Fruit fly (Drosophila melanogaster) whole organism, embryonic: ENCODE measurements around the gene UBL3.

Source experiments
- Blimp-1 ChIP-seq: fragments of 200-800 bp; sonication (Bioruptor generic); optimal IDR thresholded peaks from 3 replicates; lab custom pipeline; 2018; ENCODE audit warnings: missing biosample characterization, missing genetic modification characterization, mild to moderate bottlenecking, moderate library complexity, missing genetic modification reagents
- CG10209 ChIP-seq: fragments of 200-800 bp; sonication (Bioruptor generic); optimal IDR thresholded peaks from 3 replicates; lab custom pipeline; 2017; ENCODE audit warnings: missing biosample characterization, mild to moderate bottlenecking, missing genetic modification characterization, missing genetic modification reagents
- CG10543 ChIP-seq: fragments of 200-800 bp; sonication (Bioruptor generic); optimal IDR thresholded peaks from 3 replicates; lab custom pipeline; 2017; ENCODE audit warnings: missing biosample characterization, mild to moderate bottlenecking, missing genetic modification characterization, moderate library complexity
- CG11093 ChIP-seq: fragments of 200-800 bp; sonication (Bioruptor generic); IDR thresholded peaks from 3 replicates; pipeline ENCODE4 v1.3.6; 2022; ENCODE audit warnings: missing biosample characterization, missing genetic modification characterization
- CG11723 ChIP-seq: fragments of 200-800 bp; sonication (Bioruptor generic); optimal IDR thresholded peaks from 2 replicates; lab custom pipeline; 2017; ENCODE audit warnings: missing biosample characterization, mild to moderate bottlenecking, missing genetic modification characterization
- CG1647 ChIP-seq: fragments of 200-800 bp; sonication (Bioruptor generic); optimal IDR thresholded peaks from 3 replicates; lab custom pipeline; 2016; ENCODE audit warnings: missing biosample characterization, missing genetic modification characterization
- CG2199 ChIP-seq: fragments of 200-800 bp; sonication (Bioruptor generic); IDR thresholded peaks from 3 replicates; pipeline ENCODE4 v1.3.6; 2022; ENCODE audit warnings: missing biosample characterization, missing genetic modification characterization
- CG2712 ChIP-seq: fragments of 200-800 bp; optimal IDR thresholded peaks from 3 replicates; lab custom pipeline; 2019; ENCODE audit warnings: missing biosample characterization, mild to moderate bottlenecking, missing genetic modification characterization, moderate library complexity
- CG2889 ChIP-seq: fragments of 200-800 bp; sonication (Bioruptor generic); IDR thresholded peaks from 3 replicates; pipeline ENCODE4 v1.3.6; 2022; ENCODE audit warnings: missing biosample characterization, missing genetic modification characterization
- CG3407 ChIP-seq: fragments of 200-800 bp; sonication (Bioruptor generic); optimal IDR thresholded peaks from 2 replicates; lab custom pipeline; 2018; ENCODE audit warnings: missing biosample characterization, mild to moderate bottlenecking, missing genetic modification characterization
- CG3847 ChIP-seq: fragments of 200-800 bp; sonication (Bioruptor generic); IDR thresholded peaks from 2 replicates; pipeline ENCODE4 v1.3.6; 2022; ENCODE audit warnings: missing biosample characterization, missing genetic modification characterization
- CG5180 ChIP-seq: fragments of 200-800 bp; sonication (Bioruptor generic); optimal IDR thresholded peaks from 3 replicates; lab custom pipeline; 2017; ENCODE audit warnings: missing biosample characterization, missing genetic modification characterization, mild to moderate bottlenecking, moderate library complexity, missing genetic modification reagents
- CG6254 ChIP-seq: fragments of 200-800 bp; sonication (Bioruptor generic); optimal IDR thresholded peaks from 3 replicates; lab custom pipeline; 2017; ENCODE audit warnings: mild to moderate bottlenecking, missing biosample characterization, missing genetic modification reagents, missing genetic modification characterization
- CG8089 ChIP-seq: fragments of 200-800 bp; sonication (Bioruptor generic); optimal IDR thresholded peaks from 3 replicates; lab custom pipeline; 2016; ENCODE audit warnings: missing biosample characterization, missing genetic modification characterization
- CG8388 ChIP-seq: fragments of 200-800 bp; sonication (Bioruptor generic); optimal IDR thresholded peaks from 2 replicates; lab custom pipeline; 2019; ENCODE audit warnings: missing biosample characterization, mild to moderate bottlenecking, missing genetic modification characterization, moderate library complexity
- CG8924 ChIP-seq: fragments of 200-800 bp; optimal IDR thresholded peaks from 3 replicates; lab custom pipeline; 2019; ENCODE audit warnings: missing biosample characterization, mild to moderate bottlenecking, missing genetic modification characterization, moderate library complexity
- CG9215 ChIP-seq: fragments of 200-800 bp; sonication (Bioruptor generic); IDR thresholded peaks from 2 replicates; pipeline ENCODE4 v1.3.6; 2022; ENCODE audit warnings: missing biosample characterization, missing genetic modification characterization
- CG9876 ChIP-seq: fragments of 200-800 bp; sonication (Bioruptor generic); optimal IDR thresholded peaks from 2 replicates; lab custom pipeline; 2016; ENCODE audit warnings: missing biosample characterization, missing genetic modification characterization
- CHES-1-like ChIP-seq: fragments of 200-800 bp; sonication (Bioruptor generic); optimal IDR thresholded peaks from 2 replicates; lab custom pipeline; 2016; ENCODE audit warnings: missing biosample characterization, missing genetic modification characterization
- CTCF ChIP-seq: fragments of 200-800 bp; sonication (Bioruptor generic); optimal IDR thresholded peaks from 2 replicates; lab custom pipeline; 2017; ENCODE audit warnings: missing biosample characterization, mild to moderate bottlenecking, missing genetic modification characterization, moderate library complexity
- D ChIP-seq, 2 experiments: fragments of 200-800 bp in 1 of 2; fragments of >200 bp in 1 of 2; sonication (Bioruptor generic) in 1 of 2; optimal IDR thresholded peaks; 2 replicates in 1 of 2; 3 replicates in 1 of 2; lab custom pipeline; 2017; ENCODE audit warnings: mild to moderate bottlenecking in 1 of 2, missing biosample characterization in 1 of 2, missing genetic modification characterization in 1 of 2, missing genetic modification reagents in 1 of 2
- Dek ChIP-seq: fragments of 200-800 bp; sonication (Bioruptor generic); optimal IDR thresholded peaks from 3 replicates; lab custom pipeline; 2019; ENCODE audit warnings: missing biosample characterization, mild to moderate bottlenecking, missing genetic modification characterization, moderate library complexity
- Drgx ChIP-seq: fragments of 200-800 bp; sonication (Bioruptor generic); IDR thresholded peaks from 2 replicates; pipeline ENCODE4 v1.3.6; 2022; ENCODE audit warnings: missing biosample characterization, missing genetic modification characterization
- Eip74EF ChIP-seq, 2 experiments: fragments of 200-800 bp in 1 of 2; fragments of >200 bp in 1 of 2; sonication (Bioruptor generic) in 1 of 2; optimal IDR thresholded peaks; 2 replicates each; lab custom pipeline; 2017 to 2019; ENCODE audit warnings: missing biosample characterization in 2 of 2, missing genetic modification characterization in 2 of 2, mild to moderate bottlenecking in 1 of 2, moderate library complexity in 1 of 2
- GATAe ChIP-seq: fragments of 200-800 bp; sonication (Bioruptor generic); conservative IDR thresholded peaks from 2 replicates; pipeline ENCODE4 v1.3.6; 2022; ENCODE audit warnings: missing biosample characterization, missing genetic modification characterization
- HLH3B ChIP-seq: fragments of 200-800 bp; sonication (Bioruptor generic); IDR thresholded peaks from 2 replicates; pipeline ENCODE4 v1.3.6; 2022; ENCODE audit warnings: missing biosample characterization, missing genetic modification characterization
- HLH54F ChIP-seq: fragments of 200-800 bp; sonication (Bioruptor generic); optimal IDR thresholded peaks from 3 replicates; lab custom pipeline; 2016; ENCODE audit warnings: missing biosample characterization, missing genetic modification characterization
- HmgD ChIP-seq: fragments of 200-800 bp; sonication (Bioruptor generic); optimal IDR thresholded peaks from 3 replicates; lab custom pipeline; 2016; ENCODE audit warnings: missing biosample characterization, missing genetic modification characterization
- Kr ChIP-seq: fragments of 200-800 bp; sonication (Bioruptor generic); optimal IDR thresholded peaks from 2 replicates; lab custom pipeline; 2017; ENCODE audit warnings: missing biosample characterization, mild to moderate bottlenecking, missing genetic modification characterization
- MTF-1 ChIP-seq: fragments of 200-800 bp; sonication (Bioruptor generic); optimal IDR thresholded peaks from 2 replicates; lab custom pipeline; 2018; ENCODE audit warnings: missing biosample characterization, mild to moderate bottlenecking, missing genetic modification characterization, borderline replicate concordance
- Med ChIP-seq: fragments of 200-800 bp; sonication (Bioruptor generic); peaks from one replicate; lab custom pipeline; 2016; ENCODE audit warnings: missing biosample characterization, missing genetic modification characterization, mild to moderate bottlenecking, inconsistent platforms, moderate library complexity
- Mrtf ChIP-seq: fragments of 200-800 bp; sonication (Bioruptor generic); IDR thresholded peaks from 3 replicates; pipeline ENCODE4 v1.3.6; 2022; ENCODE audit warnings: missing biosample characterization, missing genetic modification characterization
- Pdp1 ChIP-seq, 2 experiments: fragments of 200-800 bp; sonication (Bioruptor generic); optimal IDR thresholded peaks; 3 replicates each; lab custom pipeline; 2016; ENCODE audit warnings: missing biosample characterization in 2 of 2, missing genetic modification characterization in 2 of 2, mild to moderate bottlenecking in 1 of 2, moderate library complexity in 1 of 2
- Sin3A ChIP-seq: fragments of >200 bp; optimal IDR thresholded peaks from 2 replicates; lab custom pipeline; 2018
- ash1 ChIP-seq: fragments of 200-800 bp; sonication (Bioruptor generic); optimal IDR thresholded peaks from 2 replicates; lab custom pipeline; 2018; ENCODE audit warnings: missing biosample characterization, mild to moderate bottlenecking, missing genetic modification characterization
- ato ChIP-seq: fragments of 200-800 bp; sonication (Bioruptor generic); IDR thresholded peaks from 2 replicates; pipeline ENCODE4 v1.3.6; 2022; ENCODE audit warnings: missing biosample characterization, missing genetic modification characterization; ENCODE audit not compliant: partially characterized antibody
- bcd ChIP-seq: fragments of 200-800 bp; sonication (Bioruptor generic); optimal IDR thresholded peaks from 2 replicates; lab custom pipeline; 2017; ENCODE audit warnings: missing biosample characterization, mild to moderate bottlenecking, missing genetic modification characterization
- crp ChIP-seq, 2 experiments: fragments of 200-800 bp; sonication (Bioruptor generic); optimal IDR thresholded peaks; 2 replicates in 1 of 2; 3 replicates in 1 of 2; lab custom pipeline; 2017; ENCODE audit warnings: missing biosample characterization in 2 of 2, missing genetic modification characterization in 2 of 2, mild to moderate bottlenecking in 1 of 2, moderate library complexity in 1 of 2
- dati ChIP-seq: fragments of 200-800 bp; sonication (Bioruptor generic); IDR thresholded peaks from 2 replicates; pipeline ENCODE4 v1.3.6; 2022; ENCODE audit warnings: missing biosample characterization, missing genetic modification characterization
- esg ChIP-seq: fragments of 200-800 bp; sonication (Bioruptor generic); conservative IDR thresholded peaks from 2 replicates; pipeline ENCODE4 v1.3.6; 2022; ENCODE audit warnings: missing biosample characterization, missing genetic modification characterization
- gce ChIP-seq: fragments of 200-800 bp; sonication (Bioruptor generic); IDR thresholded peaks from 3 replicates; pipeline ENCODE4 v1.3.6; 2022; ENCODE audit warnings: missing biosample characterization, missing genetic modification characterization
- gsb ChIP-seq: fragments of 200-800 bp; sonication (Bioruptor generic); IDR thresholded peaks from 2 replicates; pipeline ENCODE4 v1.3.6; 2022; ENCODE audit warnings: missing biosample characterization, missing genetic modification characterization
- ken ChIP-seq: fragments of 200-800 bp; sonication (Bioruptor generic); IDR thresholded peaks from 3 replicates; pipeline ENCODE4 v1.3.6; 2022; ENCODE audit warnings: missing biosample characterization, missing genetic modification characterization
- lab ChIP-seq: fragments of 200-800 bp; sonication (Bioruptor generic); optimal IDR thresholded peaks from 3 replicates; lab custom pipeline; 2017; ENCODE audit warnings: missing biosample characterization, missing genetic modification characterization, mild to moderate bottlenecking, moderate library complexity, missing genetic modification reagents
- luna ChIP-seq: fragments of 200-800 bp; sonication (Bioruptor generic); optimal IDR thresholded peaks from 2 replicates; lab custom pipeline; 2016; ENCODE audit warnings: missing biosample characterization, missing genetic modification characterization
- onecut ChIP-seq: fragments of 200-800 bp; sonication (Bioruptor generic); IDR thresholded peaks from 2 replicates; pipeline ENCODE4 v1.3.6; 2022; ENCODE audit warnings: missing biosample characterization, missing genetic modification characterization
- stc ChIP-seq: fragments of 200-800 bp; sonication (Bioruptor generic); IDR thresholded peaks from 2 replicates; pipeline ENCODE4 v1.3.6; 2022; ENCODE audit warnings: missing biosample characterization, missing genetic modification characterization
- trem ChIP-seq: fragments of 200-800 bp; optimal IDR thresholded peaks from 3 replicates; lab custom pipeline; 2019; ENCODE audit warnings: missing biosample characterization, mild to moderate bottlenecking, missing genetic modification characterization, moderate library complexity
- usp ChIP-seq: fragments of >200 bp; optimal IDR thresholded peaks from 2 replicates; lab custom pipeline; 2017; ENCODE audit warnings: missing biosample characterization, missing genetic modification characterization
- yki ChIP-seq: fragments of >200 bp; optimal IDR thresholded peaks from 3 replicates; lab custom pipeline; 2018

The UBL3 gene

DNA sequence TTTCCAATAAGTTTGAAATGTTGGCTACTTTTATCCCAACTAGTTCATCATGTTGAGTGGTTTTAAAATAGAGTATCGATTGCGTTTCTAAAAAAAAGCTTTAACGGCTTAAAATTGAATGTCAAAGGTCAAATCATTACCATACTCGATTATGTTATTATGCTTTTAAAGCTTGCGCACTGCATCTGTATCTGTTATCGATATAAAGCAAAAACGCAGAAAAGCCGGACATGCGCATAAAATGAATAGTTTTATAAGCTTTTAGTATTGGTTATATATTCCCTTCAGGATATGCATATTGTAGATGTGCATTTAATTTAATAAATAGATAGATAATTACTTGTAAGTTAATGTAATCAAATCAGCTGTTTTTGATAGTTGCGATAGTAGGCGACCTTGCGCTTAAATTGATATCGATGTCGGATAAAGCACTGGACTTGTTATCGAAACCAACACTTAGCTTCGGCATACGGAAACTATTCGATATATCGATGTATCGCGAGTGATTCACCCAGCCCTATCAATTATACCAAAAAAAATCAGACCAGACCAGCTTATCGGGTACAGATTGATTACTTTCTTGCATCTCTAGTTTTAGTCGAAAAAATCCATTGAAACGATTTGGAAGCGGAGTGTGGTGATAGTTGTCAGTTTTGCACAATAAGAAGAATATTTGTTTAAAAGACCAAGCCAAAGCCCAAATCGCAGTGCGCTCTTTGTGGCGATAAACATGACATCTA lies 38.8 kb upstream of the UBL3 start, which contains the start of gene shi (continued):
- TF ChIP-seq CG11723 (GFP tag; lab: Kevin White, UChicago) (no peak), HmgD (GFP tag; lab: Kevin White, UChicago) (peak; percentile 43), yki (no peak), Kr (GFP tag; lab: Kevin White, UChicago) (no peak), CG11093 (GFP tag; lab: Robert Waterston, UW) (no peak), ato (GFP tag; lab: Robert Waterston, UW) (peak; percentile 99), Med (GFP tag; lab: Kevin White, UChicago) (peak; percentile 89), D (optimal IDR thresholded peaks at IDR 0.05; lab: Kevin White, UChicago) (no peak), D (GFP tag; optimal IDR thresholded peaks at IDR 0.05; lab: Kevin White, UChicago) (no peak), CG8924 (tag; lab: Kevin White, UChicago) (peak; percentile 56), bcd (GFP tag; lab: Kevin White, UChicago) (peak; percentile 3), luna (GFP tag; lab: Kevin White, UChicago) (no peak), CG9876 (no peak), CG2889 (GFP tag; lab: Robert Waterston, UW) (no peak), ken (no peak), gce (GFP tag; lab: Robert Waterston, UW) (no peak), HLH54F (GFP tag; lab: Kevin White, UChicago) (no peak), CG10543 (peak; percentile 10), CG9215 (GFP tag; lab: Robert Waterston, UW) (no peak), Dek (no peak), ash1 (no peak), Drgx (GFP tag; lab: Robert Waterston, UW) (no peak), stc (no peak), CG5180 (no peak), CG8089 (no peak), CG3847 (GFP tag; lab: Robert Waterston, UW) (no peak), CG2712 (tag; lab: Kevin White, UChicago) (peak; percentile 46), usp (GFP tag; lab: Kevin White, UChicago) (no peak), trem (peak; percentile 65), MTF-1 (no peak), Blimp-1 (GFP tag; lab: Kevin White, UChicago) (no peak), Eip74EF (GFP tag; optimal IDR thresholded peaks at IDR 0.05; lab: Kevin White, UChicago) (no peak), lab (GFP tag; lab: Kevin White, UChicago) (peak; percentile 15), crp (GFP tag; optimal IDR thresholded peaks at IDR 0.05; lab: Kevin White, UChicago) (peak in 1 of 2 experiments; percentile 87), Sin3A (lab: Kevin White, UChicago) (peak; percentile 52), CG1647 (no peak), CG2199 (GFP tag; lab: Robert Waterston, UW) (no peak), Mrtf (GFP tag; lab: Robert Waterston, UW) (no peak), esg (no peak), CTCF (GFP tag; lab: Kevin White, UChicago) (no peak), CG10209 (no peak), dati (no peak), CHES-1-like (GFP tag; lab: Kevin White, UChicago) (peak; percentile 44), Pdp1 (GFP tag; optimal IDR thresholded peaks at IDR 0.05; lab: Kevin White, UChicago) (peak in 1 of 2 experiments; percentile 8), CG3407 (GFP tag; lab: Kevin White, UChicago) (no peak), onecut (GFP tag; lab: Robert Waterston, UW) (peak; percentile 22), CG8388 (GFP tag; lab: Kevin White, UChicago) (no peak), GATAe (no peak), gsb (GFP tag; lab: Robert Waterston, UW) (no peak), CG6254 (GFP tag; lab: Kevin White, UChicago) (no peak), HLH3B (GFP tag; lab: Robert Waterston, UW) (no peak)
